Worm (Caenorhabditis elegans) whole organism, early embryonic: ENCODE data around the gene acr-8.

Experiments
- B0310.2 ChIP-seq: sonication (generic microtip); optimal IDR thresholded peaks from 2 replicates; lab custom pipeline; 2016; ENCODE audit warnings: mild to moderate bottlenecking, missing genetic modification characterization, missing compliant biosample characterization
- F13C5.2 ChIP-seq: sonication (generic microtip); optimal IDR thresholded peaks from 2 replicates; lab custom pipeline; 2017; ENCODE audit warnings: mild to moderate bottlenecking, missing genetic modification characterization, inconsistent platforms, missing compliant biosample characterization
- aly-1 ChIP-seq: sonication (generic microtip); optimal IDR thresholded peaks from 2 replicates; lab custom pipeline; 2016; ENCODE audit warnings: missing genetic modification characterization, missing compliant biosample characterization
- ama-1 ChIP-seq: fragments of 150-350 bp; optimal IDR thresholded peaks from 2 replicates; lab custom pipeline; 2014
- ceh-13 ChIP-seq: fragments of 200-800 bp; sonication (Bioruptor generic); optimal IDR thresholded peaks from 2 replicates; lab custom pipeline; 2018; ENCODE audit warnings: mild to moderate bottlenecking, missing genetic modification characterization, missing compliant biosample characterization
- ceh-36 ChIP-seq: sonication (generic microtip); optimal IDR thresholded peaks from 2 replicates; lab custom pipeline; 2016; ENCODE audit warnings: missing genetic modification characterization, inconsistent platforms, missing compliant biosample characterization
- ets-7 ChIP-seq: sonication (generic microtip); optimal IDR thresholded peaks from 2 replicates; lab custom pipeline; 2016; ENCODE audit warnings: missing genotype, missing genetic modification characterization, missing compliant biosample characterization
- flt-1 ChIP-seq: fragments of 200-800 bp; sonication (Bioruptor generic); IDR thresholded peaks from 2 replicates; pipeline ENCODE4 v1.3.6; 2022; ENCODE audit warnings: missing genetic modification characterization, missing compliant biosample characterization
- hmbx-1 ChIP-seq: sonication (generic microtip); optimal IDR thresholded peaks from 2 replicates; lab custom pipeline; 2016; ENCODE audit warnings: mild to moderate bottlenecking, missing genetic modification characterization, missing compliant biosample characterization
- hmg-4 ChIP-seq: fragments of 200-800 bp; sonication (Bioruptor generic); optimal IDR thresholded peaks from 2 replicates; lab custom pipeline; 2018; ENCODE audit warnings: mild to moderate bottlenecking, missing genetic modification characterization, missing compliant biosample characterization
- hnd-1 ChIP-seq: sonication (generic microtip); optimal IDR thresholded peaks from 2 replicates; lab custom pipeline; 2016; ENCODE audit warnings: missing genetic modification characterization, missing compliant biosample characterization
- pes-1 ChIP-seq: fragments of 200-800 bp; sonication (Bioruptor generic); IDR thresholded peaks from 2 replicates; pipeline ENCODE4 v1.3.6; 2022; ENCODE audit warnings: missing genetic modification reagents, missing genetic modification characterization, missing compliant biosample characterization
- scrt-1 ChIP-seq: fragments of 200-800 bp; sonication (Bioruptor generic); IDR thresholded peaks from 2 replicates; pipeline ENCODE4 v1.3.6; 2022; ENCODE audit warnings: missing genetic modification characterization, missing compliant biosample characterization
- sea-1 ChIP-seq: fragments of 200-800 bp; sonication (Bioruptor generic); conservative IDR thresholded peaks from 2 replicates; pipeline ENCODE4 v1.3.6; 2022; ENCODE audit warnings: missing genetic modification characterization, missing compliant biosample characterization
- tbx-11 ChIP-seq: fragments of 200-800 bp; sonication (Bioruptor generic); IDR thresholded peaks from 2 replicates; pipeline ENCODE4 v1.3.6; 2022; ENCODE audit warnings: missing genetic modification characterization, missing compliant biosample characterization
- tbx-37 ChIP-seq: fragments of 200-800 bp; sonication (Bioruptor generic); conservative IDR thresholded peaks from 2 replicates; pipeline ENCODE4 v1.3.6; 2022; ENCODE audit warnings: missing genetic modification reagents, missing genetic modification characterization, missing compliant biosample characterization
- tra-4 ChIP-seq: sonication (generic microtip); optimal IDR thresholded peaks from 2 replicates; lab custom pipeline; 2017; ENCODE audit warnings: missing genetic modification characterization, missing compliant biosample characterization

Gene acr-8

ce11 chrX:10444705-10445104, 32.2 kb downstream of the acr-8 start, which contains the start of gene C39B10.4:
TSS of gene C39B10.4 (plus strand) at chrX:10445005.
- no peak for TF ChIP-seq ets-7 (tag; lab: Kevin White, UChicago)
- no peak for TF ChIP-seq F13C5.2 (tag; lab: Kevin White, UChicago)
- TF ChIP-seq flt-1 (GFP tag; lab: Robert Waterston, UW): no peak
- no peak for TF ChIP-seq tbx-37
- TF ChIP-seq aly-1: no peak
- TF ChIP-seq ceh-13 (GFP tag; lab: Kevin White, UChicago): no peak
- TF ChIP-seq hmg-4 (GFP tag; lab: Kevin White, UChicago): no peak
- TF ChIP-seq ceh-36 (tag; lab: Kevin White, UChicago): no peak
- TF ChIP-seq hnd-1 (tag; lab: Kevin White, UChicago): no peak
- no peak for TF ChIP-seq tra-4 (tag; lab: Kevin White, UChicago)
- no peak for TF ChIP-seq ama-1 (lab: Kevin White, UChicago)
- TF ChIP-seq pes-1 (GFP tag; lab: Robert Waterston, UW): no peak
- no peak for TF ChIP-seq tbx-11 (GFP tag; lab: Robert Waterston, UW)
- TF ChIP-seq scrt-1 (GFP tag; lab: Robert Waterston, UW): no peak
- no peak for TF ChIP-seq hmbx-1 (tag; lab: Kevin White, UChicago)
- TF ChIP-seq B0310.2 (tag; lab: Kevin White, UChicago): no peak
- no peak for TF ChIP-seq sea-1 (GFP tag; lab: Robert Waterston, UW)

ce11 chrX:10446982-10447381, 34.5 kb downstream of the acr-8 start, which contains the start of gene C39B10.5:
TSS of gene C39B10.5 (plus strand) at chrX:10447343.
- TF ChIP-seq F13C5.2 (tag; lab: Kevin White, UChicago) (no peak), scrt-1 (GFP tag; lab: Robert Waterston, UW) (no peak), hmbx-1 (tag; lab: Kevin White, UChicago) (no peak), B0310.2 (tag; lab: Kevin White, UChicago) (no peak), ceh-36 (tag; lab: Kevin White, UChicago) (no peak), flt-1 (GFP tag; lab: Robert Waterston, UW) (no peak)

- TF ChIP-seq scrt-1 (GFP tag; lab: Robert Waterston, UW) (no peak), hmbx-1 (tag; lab: Kevin White, UChicago) (no peak), pes-1 (GFP tag; lab: Robert Waterston, UW) (no peak), B0310.2 (tag; lab: Kevin White, UChicago) (no peak), tbx-11 (GFP tag; lab: Robert Waterston, UW) (no peak), tra-4 (tag; lab: Kevin White, UChicago) (no peak)
Measured at ce11 chrX:10453960-10454359, 41.4 kb downstream of the acr-8 start, which contains the start of gene lgc-41. TSS of gene lgc-41 (plus strand) at chrX:10454260.

ce11 chrX:10462391-10462790, 49.9 kb downstream of the acr-8 start:
- no peak for TF ChIP-seq hnd-1 (tag; lab: Kevin White, UChicago)

ce11 chrX:10463542-10463941, 51.0 kb downstream of the acr-8 start, which contains the start of gene C39B10.1:
TSS of gene C39B10.1 (minus strand) at chrX:10463642.
- no peak for TF ChIP-seq ets-7 (tag; lab: Kevin White, UChicago)
- no peak for TF ChIP-seq tra-4 (tag; lab: Kevin White, UChicago)
- no peak for TF ChIP-seq scrt-1 (GFP tag; lab: Robert Waterston, UW)
- no peak for TF ChIP-seq hmg-4 (GFP tag; lab: Kevin White, UChicago)
- TF ChIP-seq aly-1: no peak
- no peak for TF ChIP-seq sea-1 (GFP tag; lab: Robert Waterston, UW)
- no peak for TF ChIP-seq pes-1 (GFP tag; lab: Robert Waterston, UW)
- TF ChIP-seq B0310.2 (tag; lab: Kevin White, UChicago): no peak
- TF ChIP-seq hmbx-1 (tag; lab: Kevin White, UChicago): no peak
- no peak for TF ChIP-seq hnd-1 (tag; lab: Kevin White, UChicago)
- TF ChIP-seq ama-1 (lab: Kevin White, UChicago): no peak
- no peak for TF ChIP-seq ceh-36 (tag; lab: Kevin White, UChicago)
- TF ChIP-seq ceh-13 (GFP tag; lab: Kevin White, UChicago): no peak
- TF ChIP-seq F13C5.2 (tag; lab: Kevin White, UChicago): no peak
- TF ChIP-seq flt-1 (GFP tag; lab: Robert Waterston, UW): no peak
- TF ChIP-seq tbx-11 (GFP tag; lab: Robert Waterston, UW): no peak
